Worm (Caenorhabditis elegans) whole organism, L4 larva: ENCODE measurements around the gene srx-46.

Experiments used
- F44E2.7 ChIP-seq: fragments of 200-800 bp; sonication (Bioruptor generic); IDR thresholded peaks from 2 replicates; pipeline ENCODE4 v2.1.2; 2022; ENCODE audit warnings: missing genetic modification characterization, missing compliant biosample characterization
- F49E8.2 ChIP-seq: sonication (generic microtip); optimal IDR thresholded peaks from 2 replicates; lab custom pipeline; 2016; ENCODE audit warnings: missing compliant biosample characterization, mild to moderate bottlenecking, missing genetic modification characterization, borderline replicate concordance
- Y105C5A.15 ChIP-seq: fragments of 200-800 bp; sonication (Bioruptor generic); IDR thresholded peaks from 2 replicates; pipeline ENCODE4 v1.3.6; 2022; ENCODE audit warnings: missing genetic modification characterization, missing compliant biosample characterization
- Y48G9A.11 ChIP-seq: fragments of 200-800 bp; sonication (Bioruptor generic); IDR thresholded peaks from 2 replicates; pipeline ENCODE4 v1.3.6; 2022; ENCODE audit warnings: missing genetic modification reagents, missing genetic modification characterization, missing compliant biosample characterization
- Y75B8A.6 ChIP-seq: fragments of 200-800 bp; sonication (Bioruptor generic); IDR thresholded peaks from 2 replicates; pipeline ENCODE4 v1.3.6; 2022; ENCODE audit warnings: missing genetic modification reagents, missing genetic modification characterization, missing compliant biosample characterization
- aha-1 ChIP-seq: fragments of 150-350 bp; peaks from one replicate; lab custom pipeline; 2014; ENCODE audit warnings: missing biosample characterization, missing genetic modification characterization
- ama-1 ChIP-seq: fragments of 150-350 bp; optimal IDR thresholded peaks from 2 replicates; lab custom pipeline; 2014; ENCODE audit warnings: inconsistent platforms, mixed read lengths
- arid-1 ChIP-seq: fragments of 200-800 bp; sonication (Bioruptor generic); conservative IDR thresholded peaks from 2 replicates; pipeline ENCODE4 v1.3.6; 2022; ENCODE audit warnings: missing genetic modification reagents, missing genetic modification characterization, missing compliant biosample characterization
- attf-4 ChIP-seq: sonication (generic microtip); optimal IDR thresholded peaks from 3 replicates; lab custom pipeline; 2017; ENCODE audit warnings: missing biosample characterization, missing genetic modification characterization
- ceh-28 ChIP-seq: fragments of 150-350 bp; optimal IDR thresholded peaks from 2 replicates; lab custom pipeline; 2014; ENCODE audit warnings: missing biosample characterization, missing genetic modification reagents, missing genetic modification characterization
- ceh-32 ChIP-seq: sonication (generic microtip); optimal IDR thresholded peaks from 2 replicates; lab custom pipeline; 2016; ENCODE audit warnings: mild to moderate bottlenecking, missing genetic modification characterization, missing compliant biosample characterization; ENCODE audit not compliant: poor library complexity
- ces-1 ChIP-seq: fragments of 150-350 bp; sonication (generic microtip); optimal IDR thresholded peaks from 4 replicates; lab custom pipeline; 2014; ENCODE audit warnings: missing biosample characterization, missing genetic modification reagents, missing genetic modification characterization
- ctbp-1 ChIP-seq: fragments of 200-800 bp; sonication (Bioruptor generic); IDR thresholded peaks from 2 replicates; pipeline ENCODE4 v1.3.6; 2022; ENCODE audit warnings: missing genetic modification reagents, missing genetic modification characterization, missing compliant biosample characterization
- daf-12 ChIP-seq: fragments of 150-350 bp; optimal IDR thresholded peaks from 2 replicates; lab custom pipeline; 2014; ENCODE audit warnings: missing biosample characterization, missing genetic modification reagents, missing genetic modification characterization
- daf-16 ChIP-seq, 3 experiments: sonication (generic microtip); optimal IDR thresholded peaks; 2 replicates each; lab custom pipeline; 2016 to 2017; ENCODE audit warnings: missing genetic modification characterization in 3 of 3, missing genetic modification reagents in 3 of 3, mild to moderate bottlenecking in 2 of 3, missing compliant biosample characterization in 2 of 3, missing biosample characterization in 1 of 3, moderate library complexity in 1 of 3
- daf-19 ChIP-seq: fragments of 200-800 bp; sonication (Bioruptor generic); conservative IDR thresholded peaks from 2 replicates; pipeline ENCODE4 v1.3.6; 2022; ENCODE audit warnings: missing genetic modification characterization, missing compliant biosample characterization
- dmd-6 ChIP-seq: fragments of 200-800 bp; sonication (Bioruptor generic); IDR thresholded peaks from 2 replicates; pipeline ENCODE4 v1.3.6; 2022; ENCODE audit warnings: missing genetic modification reagents, missing genetic modification characterization, missing compliant biosample characterization
- dmd-8 ChIP-seq: fragments of 200-800 bp; sonication (Bioruptor generic); IDR thresholded peaks from 2 replicates; pipeline ENCODE4 v1.3.6; 2022; ENCODE audit warnings: missing genetic modification characterization, missing compliant biosample characterization
- dmd-9 ChIP-seq: fragments of 200-800 bp; sonication (Bioruptor generic); IDR thresholded peaks from 2 replicates; pipeline ENCODE4 v1.3.6; 2022; ENCODE audit warnings: missing genetic modification reagents, missing genetic modification characterization, missing compliant biosample characterization
- dpl-1 ChIP-seq: fragments of 150-350 bp; optimal IDR thresholded peaks from 2 replicates; lab custom pipeline; 2014; ENCODE audit warnings: missing biosample characterization, missing genetic modification reagents, missing genetic modification characterization
- duxl-1 ChIP-seq: sonication (generic microtip); optimal IDR thresholded peaks from 2 replicates; lab custom pipeline; 2016; ENCODE audit warnings: mild to moderate bottlenecking, missing genetic modification characterization, moderate library complexity, missing compliant biosample characterization; ENCODE audit not compliant: poor library complexity
- dve-1 ChIP-seq: sonication (generic microtip); optimal IDR thresholded peaks from 2 replicates; lab custom pipeline; 2017; ENCODE audit warnings: antibody characterized with exemption, mild to moderate bottlenecking, missing genetic modification characterization, missing compliant biosample characterization; ENCODE audit not compliant: insufficient read depth
- fkh-10 ChIP-seq: fragments of 150-350 bp; optimal IDR thresholded peaks from 2 replicates; lab custom pipeline; 2014; ENCODE audit warnings: missing biosample characterization, missing genetic modification reagents, missing genetic modification characterization
- fos-1 ChIP-seq: fragments of 150-350 bp; optimal IDR thresholded peaks from 2 replicates; lab custom pipeline; 2014; ENCODE audit warnings: missing biosample characterization, missing genetic modification characterization
- gei-8 ChIP-seq: fragments of 200-800 bp; sonication (Bioruptor generic); optimal IDR thresholded peaks from 2 replicates; lab custom pipeline; 2018; ENCODE audit warnings: mild to moderate bottlenecking, missing genetic modification characterization, missing compliant biosample characterization
- hif-1 ChIP-seq, 2 experiments: sonication (generic microtip); optimal IDR thresholded peaks; 2 replicates each; lab custom pipeline; 2016 to 2017; ENCODE audit warnings: missing compliant biosample characterization in 2 of 2, missing genetic modification characterization in 2 of 2, missing genetic modification reagents in 2 of 2, missing genotype in 2 of 2, mild to moderate bottlenecking in 1 of 2
- lin-29 ChIP-seq: fragments of 200-800 bp; sonication (Bioruptor generic); IDR thresholded peaks from 2 replicates; pipeline ENCODE4 v1.3.6; 2022; ENCODE audit warnings: missing genetic modification reagents, missing genetic modification characterization, missing compliant biosample characterization
- lir-3 ChIP-seq: sonication (generic microtip); optimal IDR thresholded peaks from 2 replicates; lab custom pipeline; 2016; ENCODE audit warnings: mild to moderate bottlenecking, missing genetic modification characterization, missing compliant biosample characterization
- lsy-2 ChIP-seq, 2 experiments: fragments of 150-350 bp in 1 of 2; sonication (generic microtip) in 1 of 2; optimal IDR thresholded peaks; 2 replicates each; lab custom pipeline; 2014 to 2017; ENCODE audit warnings: missing biosample characterization in 2 of 2, missing genetic modification characterization in 2 of 2
- mdl-1 ChIP-seq, 2 experiments: fragments of 150-350 bp in 1 of 2; sonication (generic microtip) in 1 of 2; optimal IDR thresholded peaks; 2 replicates each; lab custom pipeline; 2014 to 2017; ENCODE audit warnings: missing biosample characterization in 2 of 2, missing genetic modification characterization in 2 of 2
- mdt-29 ChIP-seq: fragments of 200-800 bp; sonication (Bioruptor generic); IDR thresholded peaks from 2 replicates; pipeline ENCODE4 v1.3.6; 2022; ENCODE audit warnings: missing genetic modification reagents, missing genetic modification characterization, missing compliant biosample characterization
- mes-2 ChIP-seq: sonication (generic microtip); optimal IDR thresholded peaks from 2 replicates; lab custom pipeline; 2016; ENCODE audit warnings: missing genotype, mild to moderate bottlenecking, missing genetic modification characterization, missing compliant biosample characterization; ENCODE audit not compliant: poor library complexity, severe bottlenecking
- mxl-3 ChIP-seq: fragments of 200-800 bp; sonication (Bioruptor generic); optimal IDR thresholded peaks from 2 replicates; lab custom pipeline; 2018; ENCODE audit warnings: mild to moderate bottlenecking, missing genetic modification characterization, missing compliant biosample characterization
- nhr-237 ChIP-seq: sonication (generic microtip); optimal IDR thresholded peaks from 2 replicates; lab custom pipeline; 2017; ENCODE audit warnings: missing biosample characterization, missing genetic modification characterization
- nhr-28 ChIP-seq: fragments of 150-350 bp; optimal IDR thresholded peaks from 2 replicates; lab custom pipeline; 2014; ENCODE audit warnings: missing biosample characterization, missing genetic modification characterization
- nhr-6 ChIP-seq: fragments of 150-350 bp; optimal IDR thresholded peaks from 2 replicates; lab custom pipeline; 2014; ENCODE audit warnings: missing biosample characterization, missing genetic modification characterization
- nhr-76 ChIP-seq: fragments of 150-350 bp; optimal IDR thresholded peaks from 2 replicates; lab custom pipeline; 2014; ENCODE audit warnings: missing biosample characterization, missing genetic modification characterization
- nhr-77 ChIP-seq: fragments of 150-350 bp; optimal IDR thresholded peaks from 2 replicates; lab custom pipeline; 2014; ENCODE audit warnings: missing biosample characterization, missing genetic modification characterization
- rbr-2 ChIP-seq: sonication (generic microtip); optimal IDR thresholded peaks from 2 replicates; lab custom pipeline; 2016; ENCODE audit warnings: missing genotype, missing genetic modification characterization, missing compliant biosample characterization
- saeg-2 ChIP-seq: fragments of 200-800 bp; sonication (Bioruptor generic); IDR thresholded peaks from 2 replicates; pipeline ENCODE4 v1.3.6; 2022; ENCODE audit warnings: missing genetic modification reagents, missing genetic modification characterization, missing compliant biosample characterization
- spr-3 ChIP-seq: fragments of 200-800 bp; sonication (Bioruptor generic); optimal IDR thresholded peaks from 2 replicates; lab custom pipeline; 2018; ENCODE audit warnings: mild to moderate bottlenecking, missing genetic modification characterization, missing compliant biosample characterization
- tag-97 ChIP-seq: fragments of 200-800 bp; sonication (Bioruptor generic); IDR thresholded peaks from 2 replicates; pipeline ENCODE4 v1.3.6; 2022; ENCODE audit warnings: missing genetic modification characterization, missing compliant biosample characterization
- unc-62 ChIP-seq, 3 experiments: fragments of 150-350 bp in 1 of 3; sonication (generic microtip); optimal IDR thresholded peaks in 2 of 3; peaks in 1 of 3; 1 replicate in 1 of 3; 2 replicates in 2 of 3; lab custom pipeline; 2014 to 2017; ENCODE audit warnings: missing biosample characterization in 3 of 3, missing genetic modification characterization in 3 of 3, missing genetic modification reagents in 3 of 3, missing genotype in 1 of 3
- vab-7 ChIP-seq: fragments of 200-800 bp; sonication (Bioruptor generic); IDR thresholded peaks from 2 replicates; pipeline ENCODE4 v1.3.6; 2022; ENCODE audit warnings: missing genetic modification reagents, missing genetic modification characterization, missing compliant biosample characterization
- ztf-7 ChIP-seq: fragments of 150-350 bp; optimal IDR thresholded peaks from 2 replicates; lab custom pipeline; 2014; ENCODE audit warnings: missing biosample characterization, missing genetic modification characterization

The srx-46 gene

ce11 chrV:9343629-9344624 lies 9.1 kb upstream of the srx-46 start, which contains the start of gene tos-1 (continued):
- TF ChIP-seq duxl-1 (tag; lab: Kevin White, UChicago) (peak; percentile 68), ztf-7 (peak; percentile 80), nhr-76 (tag; lab: Kevin White, UChicago) (peak; percentile 65), gei-8 (peak; percentile 95), dmd-9 (GFP tag; lab: Robert Waterston, UW) (peak; percentile 60; the same call in 1 of the 2 replicates), attf-4 (tag; lab: Kevin White, UChicago) (no peak), arid-1 (GFP tag; lab: Robert Waterston, UW) (peak; percentile 61), nhr-77 (tag; lab: Kevin White, UChicago) (peak; percentile 96), rbr-2 (tag; lab: Kevin White, UChicago) (peak; percentile 98), ces-1 (GFP tag; lab: Kevin White, UChicago) (peak; percentile 85), dve-1 (tag; lab: Kevin White, UChicago) (peak; percentile 95), nhr-28 (tag; lab: Kevin White, UChicago) (peak; percentile 97), unc-62 (GFP tag; optimal IDR thresholded peaks at IDR 0.05 in 1 of 2; lab: Kevin White, UChicago) (peak; percentile 37 to 100), unc-62 (tag; optimal IDR thresholded peaks at IDR 0.05; lab: Kevin White, UChicago) (peak; percentile 70), lir-3 (peak; percentile 51), daf-16 (GFP tag; optimal IDR thresholded peaks at IDR 0.05; lab: Kevin White, UChicago) (peak; percentile 68 to 95), daf-16 (tag; optimal IDR thresholded peaks at IDR 0.05; lab: Kevin White, UChicago) (peak; percentile 74), spr-3 (peak; percentile 85), ceh-32 (tag; lab: Kevin White, UChicago) (no peak), ctbp-1 (GFP tag; lab: Robert Waterston, UW) (peak; percentile 97), mes-2 (peak; percentile 78), fos-1 (tag; lab: Kevin White, UChicago) (no peak), fkh-10 (GFP tag; lab: Kevin White, UChicago) (peak; percentile 98)

- TF ChIP-seq mxl-3 (no peak), gei-8 (no peak), unc-62 (GFP tag; optimal IDR thresholded peaks at IDR 0.05 in 1 of 2; lab: Kevin White, UChicago) (no peak), unc-62 (tag; optimal IDR thresholded peaks at IDR 0.05; lab: Kevin White, UChicago) (no peak), nhr-6 (tag; lab: Kevin White, UChicago) (peak; percentile 27), nhr-237 (tag; lab: Kevin White, UChicago) (no peak), lin-29 (GFP tag; lab: Robert Waterston, UW) (no peak), ceh-28 (tag; lab: Kevin White, UChicago) (peak; percentile 69), arid-1 (GFP tag; lab: Robert Waterston, UW) (no peak), lsy-2 (tag; optimal IDR thresholded peaks at IDR 0.05; lab: Kevin White, UChicago) (no peak), F44E2.7 (GFP tag; lab: Robert Waterston, UW) (no peak), mdt-29 (GFP tag; lab: Robert Waterston, UW) (no peak), daf-12 (tag; lab: Kevin White, UChicago) (no peak), dpl-1 (GFP tag; lab: Kevin White, UChicago) (peak; percentile 95), Y48G9A.11 (GFP tag; lab: Robert Waterston, UW) (peak; percentile 93), daf-19 (GFP tag; lab: Robert Waterston, UW) (no peak), aha-1 (peak; percentile 10), saeg-2 (GFP tag; lab: Robert Waterston, UW) (no peak), mdl-1 (tag; optimal IDR thresholded peaks at IDR 0.05; lab: Kevin White, UChicago) (no peak), nhr-28 (tag; lab: Kevin White, UChicago) (peak; percentile 29), F49E8.2 (tag; lab: Kevin White, UChicago) (no peak), nhr-77 (tag; lab: Kevin White, UChicago) (no peak), Y75B8A.6 (GFP tag; lab: Robert Waterston, UW) (no peak), dve-1 (tag; lab: Kevin White, UChicago) (peak; percentile 30), dmd-8 (GFP tag; lab: Robert Waterston, UW) (no peak), Y105C5A.15 (GFP tag; lab: Robert Waterston, UW) (no peak), daf-16 (GFP tag; optimal IDR thresholded peaks at IDR 0.05; lab: Kevin White, UChicago) (no peak), daf-16 (tag; optimal IDR thresholded peaks at IDR 0.05; lab: Kevin White, UChicago) (peak; percentile 37), ama-1 (lab: Kevin White, UChicago) (no peak), hif-1 (tag; optimal IDR thresholded peaks at IDR 0.05; lab: Kevin White, UChicago) (no peak), vab-7 (GFP tag; lab: Robert Waterston, UW) (no peak), dmd-6 (no peak), tag-97 (GFP tag; lab: Robert Waterston, UW) (no peak)
Observed at ce11 chrV:9346804-9347203, 6.2 kb upstream of the srx-46 start, which contains the start of the genes K07B1.7 and try-5. TSS of gene K07B1.7 (minus strand) at chrV:9346962. TSS of gene try-5 (plus strand) at chrV:9347044.
